Worm (Caenorhabditis elegans): ENCODE results near the gene nlp-21.

nlp-21 gene

ce11 chrIII:11355758-11356323, 37.2 kb downstream of the nlp-21 start:
- peak; percentile 12 for TF ChIP-seq lin-39 (tag; optimal IDR thresholded peaks at IDR 0.05)
- TF ChIP-seq nhr-25 (tag; optimal IDR thresholded peaks at IDR 0.05): no peak

ce11 chrIII:11353499-11353898, 39.6 kb downstream of the nlp-21 start:
- TF ChIP-seq sea-2 (GFP tag; optimal IDR thresholded peaks at IDR 0.05): no peak
- TF ChIP-seq nfya-1 (tag; optimal IDR thresholded peaks at IDR 0.05; ENCODE audit: insufficient read depth): peak; percentile 25
- no peak for TF ChIP-seq nhr-11 (tag; optimal IDR thresholded peaks at IDR 0.05)
- peak; percentile 13 for TF ChIP-seq elt-2 (tag; optimal IDR thresholded peaks at IDR 0.05)
- no peak for TF ChIP-seq elt-1 (tag; optimal IDR thresholded peaks at IDR 0.05)
- no peak for TF ChIP-seq pha-4 (tag; optimal IDR thresholded peaks at IDR 0.05)
- no peak for TF ChIP-seq skn-1 (tag; optimal IDR thresholded peaks at IDR 0.05)
- no peak for TF ChIP-seq lin-15B (tag; optimal IDR thresholded peaks at IDR 0.05)
- TF ChIP-seq nhr-237 (tag; optimal IDR thresholded peaks at IDR 0.05): no peak
- TF ChIP-seq mml-1 (tag; optimal IDR thresholded peaks at IDR 0.05): no peak
- TF ChIP-seq ceh-82 (tag; optimal IDR thresholded peaks at IDR 0.05): no peak
- TF ChIP-seq ztf-11 (tag; optimal IDR thresholded peaks at IDR 0.05): no peak
- TF ChIP-seq fos-1 (tag; optimal IDR thresholded peaks at IDR 0.05): no peak
- TF ChIP-seq ZK546.5 (tag; optimal IDR thresholded peaks at IDR 0.05): no peak
- no peak for TF ChIP-seq unc-62 (GFP tag; optimal IDR thresholded peaks at IDR 0.05)
- TF ChIP-seq nhr-28 (tag; optimal IDR thresholded peaks at IDR 0.05): no peak
- no peak for TF ChIP-seq hmg-11 (tag; optimal IDR thresholded peaks at IDR 0.05)
- no peak for TF ChIP-seq daf-12 (tag; optimal IDR thresholded peaks at IDR 0.05)
- no peak for TF ChIP-seq unc-39 (tag; optimal IDR thresholded peaks at IDR 0.05)
- TF ChIP-seq fkh-10 (GFP tag; optimal IDR thresholded peaks at IDR 0.05): no peak
- no peak for TF ChIP-seq pqm-1 (tag; optimal IDR thresholded peaks at IDR 0.05)
- no peak for TF ChIP-seq aly-2 (tag; optimal IDR thresholded peaks at IDR 0.05)
- no peak for TF ChIP-seq jun-1 (tag; optimal IDR thresholded peaks at IDR 0.05)
- TF ChIP-seq zag-1 (tag; optimal IDR thresholded peaks at IDR 0.05): no peak
- TF ChIP-seq lin-39 (tag; optimal IDR thresholded peaks at IDR 0.05): peak; percentile 43

DNA sequence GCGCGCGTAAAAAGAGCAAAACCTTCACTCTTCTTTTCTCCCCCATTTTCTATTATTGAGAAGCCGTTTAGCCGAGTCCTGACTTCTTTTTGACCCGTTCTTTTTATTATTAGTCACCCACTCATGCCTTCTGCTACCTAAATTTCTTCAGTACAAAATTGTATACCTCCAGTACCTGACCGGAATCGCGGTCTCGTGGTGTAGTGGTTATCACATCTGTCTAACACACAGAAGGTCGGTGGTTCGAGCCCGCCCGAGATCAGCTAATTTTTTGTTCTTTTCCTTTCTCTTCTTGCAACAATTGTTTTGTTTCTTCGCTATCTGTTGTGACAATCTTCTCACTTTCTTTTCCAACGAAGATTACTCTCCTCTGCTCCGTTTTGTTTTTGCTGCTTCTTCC, 40.2 kb downstream of the nlp-21 start:
- TF ChIP-seq nhr-43 (tag; optimal IDR thresholded peaks at IDR 0.05; ENCODE audit: poor library complexity, severe bottlenecking) (peak; percentile 43), nhr-25 (tag; optimal IDR thresholded peaks at IDR 0.05) (no peak), lin-15B (tag; optimal IDR thresholded peaks at IDR 0.05) (peak; percentile 4), nfya-1 (tag; optimal IDR thresholded peaks at IDR 0.05; ENCODE audit: insufficient read depth) (peak; percentile 37), lin-39 (tag; optimal IDR thresholded peaks at IDR 0.05) (peak; percentile 3), pqm-1 (tag; optimal IDR thresholded peaks at IDR 0.05) (peak; percentile 41), zag-1 (tag; optimal IDR thresholded peaks at IDR 0.05) (no peak), elt-2 (tag; optimal IDR thresholded peaks at IDR 0.05) (peak; percentile 21)

ce11 chrIII:11350107-11350826, 42.8 kb downstream of the nlp-21 start:
- TF ChIP-seq elt-2 (tag; optimal IDR thresholded peaks at IDR 0.05): peak; percentile 59
- peak; percentile 14 for TF ChIP-seq pqm-1 (tag; optimal IDR thresholded peaks at IDR 0.05)
- no peak for TF ChIP-seq ama-1 (optimal IDR thresholded peaks at IDR 0.05)

DNA sequence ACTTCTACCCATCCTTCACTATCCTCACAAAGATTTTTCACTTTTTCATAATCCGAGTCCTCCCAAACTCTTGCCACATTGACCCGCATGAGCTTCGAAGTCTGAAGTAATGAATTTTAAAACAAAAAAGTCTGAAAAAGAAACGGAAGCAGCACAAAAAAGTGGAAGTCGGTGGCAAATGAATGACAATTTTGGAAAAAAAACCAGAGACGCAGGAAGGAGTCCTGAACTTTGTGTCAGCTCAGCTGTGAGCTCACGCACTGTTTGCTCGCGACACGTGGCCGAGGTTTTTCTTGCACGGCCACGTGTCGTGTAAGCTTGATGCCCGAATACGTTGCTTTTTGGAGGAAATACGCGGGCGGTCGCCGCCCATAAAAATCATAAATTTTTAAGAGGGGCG, 46.7 kb downstream of the nlp-21 start, which contains the start of gene T28D6.7:
Gene T28D6.7, minus strand, starts transcription at position 101 of the 400 bp plus-strand sequence.
- TF ChIP-seq nfya-1 (tag; optimal IDR thresholded peaks at IDR 0.05; ENCODE audit: insufficient read depth) (no peak), unc-39 (tag; optimal IDR thresholded peaks at IDR 0.05) (no peak), ceh-82 (tag; optimal IDR thresholded peaks at IDR 0.05) (no peak), nhr-77 (tag; optimal IDR thresholded peaks at IDR 0.05) (no peak), elt-2 (tag; optimal IDR thresholded peaks at IDR 0.05) (no peak), ztf-4 (tag; optimal IDR thresholded peaks at IDR 0.05) (no peak), pqm-1 (tag; optimal IDR thresholded peaks at IDR 0.05) (no peak), aly-2 (tag; optimal IDR thresholded peaks at IDR 0.05) (no peak), fkh-2 (tag; optimal IDR thresholded peaks at IDR 0.05) (no peak), elt-3 (tag; optimal IDR thresholded peaks at IDR 0.05) (no peak), egl-27 (tag; optimal IDR thresholded peaks at IDR 0.05) (no peak), nhr-25 (tag; optimal IDR thresholded peaks at IDR 0.05) (no peak), nhr-11 (tag; optimal IDR thresholded peaks at IDR 0.05) (no peak), tbx-2 (tag; optimal IDR thresholded peaks at IDR 0.05) (no peak), egl-5 (tag; optimal IDR thresholded peaks at IDR 0.05) (no peak), nhr-12 (tag; optimal IDR thresholded peaks at IDR 0.05) (no peak), sea-2 (GFP tag; optimal IDR thresholded peaks at IDR 0.05) (no peak), fos-1 (tag; optimal IDR thresholded peaks at IDR 0.05) (no peak), elt-1 (tag; optimal IDR thresholded peaks at IDR 0.05) (no peak)

All from whole organism, L3 larva.